Fruit fly (Drosophila melanogaster) whole organism, embryonic: ENCODE measurements around the gene CG15044.

Experiments used
- ATbp ChIP-seq: fragments of 200-800 bp; sonication (Bioruptor generic); optimal IDR thresholded peaks from 2 replicates; lab custom pipeline; 2017; ENCODE audit warnings: missing biosample characterization, mild to moderate bottlenecking, missing genetic modification characterization, missing genetic modification reagents
- Adf1 ChIP-seq: fragments of 200-800 bp; sonication (Bioruptor generic); IDR thresholded peaks from 2 replicates; pipeline ENCODE4 v1.3.6; 2022; ENCODE audit warnings: missing biosample characterization, missing genetic modification characterization
- Atf-2 ChIP-seq: fragments of 200-800 bp; sonication (Bioruptor generic); optimal IDR thresholded peaks from 2 replicates; lab custom pipeline; 2016; ENCODE audit warnings: missing biosample characterization, missing genetic modification characterization
- Atf6 ChIP-seq: fragments of 200-800 bp; sonication (Bioruptor generic); IDR thresholded peaks from 2 replicates; pipeline ENCODE4 v1.3.6; 2022; ENCODE audit warnings: missing biosample characterization, missing genetic modification characterization
- Awh ChIP-seq: fragments of 200-800 bp; sonication (Bioruptor generic); IDR thresholded peaks from 2 replicates; pipeline ENCODE4, ENCODE4 v1.3.6; 2022; ENCODE audit warnings: missing biosample characterization, missing genetic modification characterization
- B-H1 ChIP-seq: fragments of 200-800 bp; sonication (Bioruptor generic); IDR thresholded peaks from 3 replicates; pipeline ENCODE4 v1.3.6; 2022; ENCODE audit warnings: missing biosample characterization, missing genetic modification characterization
- CG14860 ChIP-seq: fragments of 200-800 bp; sonication (Bioruptor generic); IDR thresholded peaks from 3 replicates; pipeline ENCODE4 v1.3.6; 2022; ENCODE audit warnings: missing biosample characterization, missing genetic modification characterization; ENCODE audit not compliant: partially characterized antibody
- CG17361 ChIP-seq: fragments of 200-800 bp; sonication (Bioruptor generic); IDR thresholded peaks from 3 replicates; pipeline ENCODE4 v1.3.6; 2022; ENCODE audit warnings: missing biosample characterization, missing genetic modification characterization
- CG17385 ChIP-seq: fragments of 200-800 bp; sonication (Bioruptor generic); optimal IDR thresholded peaks from 3 replicates; lab custom pipeline; 2018; ENCODE audit warnings: missing biosample characterization, mild to moderate bottlenecking, missing genetic modification characterization
- CG18476 ChIP-seq: fragments of 200-800 bp; sonication (Bioruptor generic); optimal IDR thresholded peaks from 2 replicates; lab custom pipeline; 2016; ENCODE audit warnings: missing biosample characterization, mild to moderate bottlenecking, missing genetic modification characterization
- CG31441 ChIP-seq: fragments of 200-800 bp; sonication (Bioruptor generic); IDR thresholded peaks from 2 replicates; pipeline ENCODE4 v1.3.6; 2022; ENCODE audit warnings: missing biosample characterization, missing genetic modification characterization
- CG4328 ChIP-seq: fragments of 200-800 bp; sonication (Bioruptor generic); optimal IDR thresholded peaks from 3 replicates; lab custom pipeline; 2017; ENCODE audit warnings: missing biosample characterization, missing genetic modification reagents, missing genetic modification characterization
- CG5953 ChIP-seq: fragments of 200-800 bp; sonication (Bioruptor generic); IDR thresholded peaks from 2 replicates; pipeline ENCODE4 v1.3.6; 2022; ENCODE audit warnings: missing biosample characterization, missing genetic modification characterization
- CG6791 ChIP-seq: fragments of 200-800 bp; sonication (Bioruptor generic); IDR thresholded peaks from 3 replicates; pipeline ENCODE4 v1.3.6; 2022; ENCODE audit warnings: missing biosample characterization, missing genetic modification characterization; ENCODE audit not compliant: partially characterized antibody
- Camta ChIP-seq: fragments of 200-800 bp; sonication (Bioruptor generic); optimal IDR thresholded peaks from 2 replicates; lab custom pipeline; 2016; ENCODE audit warnings: missing biosample characterization, missing genetic modification characterization
- Dbx ChIP-seq: fragments of 200-800 bp; sonication (Bioruptor generic); IDR thresholded peaks from 3 replicates; pipeline ENCODE4 v1.3.6; 2022; ENCODE audit warnings: missing biosample characterization, missing genetic modification characterization
- Fer1 ChIP-seq: fragments of 200-800 bp; sonication (Bioruptor generic); optimal IDR thresholded peaks from 2 replicates; lab custom pipeline; 2017; ENCODE audit warnings: missing biosample characterization, mild to moderate bottlenecking, missing genetic modification characterization
- GATAe ChIP-seq: fragments of 200-800 bp; sonication (Bioruptor generic); conservative IDR thresholded peaks from 2 replicates; pipeline ENCODE4 v1.3.6; 2022; ENCODE audit warnings: missing biosample characterization, missing genetic modification characterization
- Hsf ChIP-seq: fragments of 200-800 bp; sonication (Bioruptor generic); optimal IDR thresholded peaks from 3 replicates; lab custom pipeline; 2016; ENCODE audit warnings: missing biosample characterization, missing genetic modification characterization
- Jarid2 ChIP-seq: fragments of 200-800 bp; sonication (Bioruptor generic); optimal IDR thresholded peaks from 3 replicates; lab custom pipeline; 2017; ENCODE audit warnings: mild to moderate bottlenecking, missing biosample characterization, missing genetic modification reagents, missing genetic modification characterization
- Myb ChIP-seq: fragments of 200-800 bp; sonication (Bioruptor generic); optimal IDR thresholded peaks from 2 replicates; lab custom pipeline; 2016; ENCODE audit warnings: missing biosample characterization, missing genetic modification characterization
- Nf-YB ChIP-seq: fragments of 200-800 bp; sonication (Bioruptor generic); optimal IDR thresholded peaks from 3 replicates; lab custom pipeline; 2019; ENCODE audit warnings: missing biosample characterization, mild to moderate bottlenecking, missing genetic modification characterization, moderate library complexity
- Oli ChIP-seq: fragments of 200-800 bp; sonication (Bioruptor generic); optimal IDR thresholded peaks from 2 replicates; lab custom pipeline; 2018; ENCODE audit warnings: missing biosample characterization, mild to moderate bottlenecking, missing genetic modification characterization, moderate library complexity
- TFAM ChIP-seq: fragments of 200-800 bp; sonication (Bioruptor generic); optimal IDR thresholded peaks from 2 replicates; lab custom pipeline; 2017; ENCODE audit warnings: missing biosample characterization, missing genetic modification characterization, inconsistent platforms
- Taf1 ChIP-seq: fragments of 200-800 bp; sonication (Bioruptor generic); IDR thresholded peaks from 2 replicates; pipeline ENCODE4 v1.3.6; 2022; ENCODE audit warnings: missing biosample characterization, missing genetic modification characterization
- ase ChIP-seq: fragments of 200-800 bp; sonication (Bioruptor generic); IDR thresholded peaks from 3 replicates; pipeline ENCODE4 v1.3.6; 2022; ENCODE audit warnings: missing biosample characterization, missing genetic modification characterization
- btn ChIP-seq: fragments of 200-800 bp; sonication (Bioruptor generic); optimal IDR thresholded peaks from 2 replicates; lab custom pipeline; 2016; ENCODE audit warnings: missing biosample characterization, missing genetic modification characterization
- cg ChIP-seq: fragments of 200-800 bp; sonication (Bioruptor generic); optimal IDR thresholded peaks from 3 replicates; lab custom pipeline; 2019; ENCODE audit warnings: missing biosample characterization, mild to moderate bottlenecking, missing genetic modification characterization, moderate library complexity
- croc ChIP-seq: fragments of 200-800 bp; sonication (Bioruptor generic); conservative IDR thresholded peaks from 3 replicates; pipeline ENCODE4 v1.3.6; 2022; ENCODE audit warnings: missing biosample characterization, missing genetic modification characterization
- crol ChIP-seq: fragments of 200-800 bp; sonication (Bioruptor generic); IDR thresholded peaks from 2 replicates; pipeline ENCODE4 v1.3.6; 2022; ENCODE audit warnings: missing biosample characterization, missing genetic modification characterization
- dmrt99B ChIP-seq: fragments of 200-800 bp; sonication (Bioruptor generic); optimal IDR thresholded peaks from 2 replicates; lab custom pipeline; 2018; ENCODE audit warnings: missing biosample characterization, mild to moderate bottlenecking, missing genetic modification characterization, moderate library complexity
- en ChIP-seq: fragments of 200-800 bp; sonication (Bioruptor generic); optimal IDR thresholded peaks from 2 replicates; lab custom pipeline; 2016; ENCODE audit warnings: missing biosample characterization, missing genetic modification characterization
- eve ChIP-seq, 2 experiments: fragments of >200 bp; optimal IDR thresholded peaks; 2 replicates each; lab custom pipeline; 2017; ENCODE audit warnings: missing biosample characterization in 2 of 2, missing genetic modification characterization in 2 of 2
- fd64A ChIP-seq: fragments of 200-800 bp; sonication (Bioruptor generic); optimal IDR thresholded peaks from 3 replicates; lab custom pipeline; 2018; ENCODE audit warnings: missing biosample characterization, mild to moderate bottlenecking, missing genetic modification characterization
- gem ChIP-seq: fragments of 200-800 bp; sonication (Bioruptor generic); optimal IDR thresholded peaks from 2 replicates; lab custom pipeline; 2019; ENCODE audit warnings: missing biosample characterization, mild to moderate bottlenecking, missing genetic modification characterization, moderate library complexity
- kay ChIP-seq: fragments of 200-800 bp; sonication (Bioruptor generic); optimal IDR thresholded peaks from 2 replicates; lab custom pipeline; 2016; ENCODE audit warnings: missing biosample characterization, missing genetic modification characterization
- luna ChIP-seq: fragments of 200-800 bp; sonication (Bioruptor generic); optimal IDR thresholded peaks from 2 replicates; lab custom pipeline; 2016; ENCODE audit warnings: missing biosample characterization, missing genetic modification characterization
- mirr ChIP-seq: fragments of 200-800 bp; sonication (Bioruptor generic); optimal IDR thresholded peaks from 3 replicates; lab custom pipeline; 2018; ENCODE audit warnings: missing biosample characterization, mild to moderate bottlenecking, missing genetic modification characterization
- mld ChIP-seq: fragments of 200-800 bp; sonication (Bioruptor generic); IDR thresholded peaks from 3 replicates; pipeline ENCODE4 v1.3.6; 2022; ENCODE audit warnings: missing biosample characterization, missing genetic modification characterization; ENCODE audit not compliant: partially characterized antibody
- nerfin-1 ChIP-seq: fragments of 200-800 bp; sonication (Bioruptor generic); optimal IDR thresholded peaks from 3 replicates; lab custom pipeline; 2019; ENCODE audit warnings: missing biosample characterization, mild to moderate bottlenecking, missing genetic modification characterization, moderate library complexity
- odd ChIP-seq: fragments of 200-800 bp; sonication (Bioruptor generic); optimal IDR thresholded peaks from 2 replicates; lab custom pipeline; 2017; ENCODE audit warnings: missing biosample characterization, mild to moderate bottlenecking, missing genetic modification characterization
- pho ChIP-seq: fragments of 200-800 bp; sonication (Bioruptor generic); optimal IDR thresholded peaks from 2 replicates; lab custom pipeline; 2016; ENCODE audit warnings: missing biosample characterization, missing genetic modification characterization
- prd ChIP-seq, 3 experiments: fragments of >200 bp in 2 of 3; fragments of 200-800 bp in 1 of 3; sonication (Bioruptor generic) in 1 of 3; optimal IDR thresholded peaks in 2 of 3; IDR thresholded peaks in 1 of 3; 2 replicates in 2 of 3; 3 replicates in 1 of 3; pipeline versions ENCODE4 v1.3.6 to Lab custom; 2017 to 2022; ENCODE audit warnings: missing biosample characterization in 1 of 3, missing genetic modification characterization in 1 of 3
- pros ChIP-seq: fragments of 200-800 bp; sonication (Bioruptor generic); optimal IDR thresholded peaks from 3 replicates; lab custom pipeline; 2019; ENCODE audit warnings: missing biosample characterization, mild to moderate bottlenecking, missing genetic modification characterization, moderate library complexity
- scrt ChIP-seq: fragments of 200-800 bp; sonication (Bioruptor generic); optimal IDR thresholded peaks from 2 replicates; lab custom pipeline; 2018; ENCODE audit warnings: missing biosample characterization, mild to moderate bottlenecking, missing genetic modification characterization, moderate library complexity
- sens ChIP-seq: fragments of 200-800 bp; sonication (Bioruptor generic); peaks from one replicate; lab custom pipeline; 2016; ENCODE audit warnings: missing biosample characterization, missing genetic modification characterization
- ssp ChIP-seq: fragments of 200-800 bp; sonication (Bioruptor generic); IDR thresholded peaks from 2 replicates; pipeline ENCODE4 v1.3.6; 2022; ENCODE audit warnings: missing biosample characterization, missing genetic modification characterization
- toy ChIP-seq: fragments of 200-800 bp; sonication (Bioruptor generic); IDR thresholded peaks from 2 replicates; pipeline ENCODE4 v1.3.6; 2022; ENCODE audit warnings: missing biosample characterization, missing genetic modification characterization
- unc-4 ChIP-seq: fragments of 200-800 bp; sonication (Bioruptor generic); IDR thresholded peaks from 2 replicates; pipeline ENCODE4 v1.3.6; 2022; ENCODE audit warnings: missing biosample characterization, missing genetic modification characterization; ENCODE audit not compliant: partially characterized antibody
- vnd ChIP-seq: fragments of 200-800 bp; sonication (Bioruptor generic); IDR thresholded peaks from 3 replicates; pipeline ENCODE4 v1.3.6; 2022; ENCODE audit warnings: missing biosample characterization, missing genetic modification characterization; ENCODE audit not compliant: partially characterized antibody
- yki ChIP-seq: fragments of >200 bp; optimal IDR thresholded peaks from 3 replicates; lab custom pipeline; 2018
- zfh2 ChIP-seq: fragments of 200-800 bp; sonication (Bioruptor generic); optimal IDR thresholded peaks from 2 replicates; lab custom pipeline; 2016; ENCODE audit warnings: missing biosample characterization, missing genetic modification characterization

CG15044 gene

dm6 chrX:18534393-18534792 is 42.6 kb upstream of the CG15044 start (continued):
- no peak for TF ChIP-seq dmrt99B (tag; lab: Kevin White, UChicago)
- no peak for TF ChIP-seq CG5953 (GFP tag; lab: Robert Waterston, UW)
- no peak for TF ChIP-seq Awh (GFP tag; lab: Robert Waterston, UW)
- TF ChIP-seq CG4328 (GFP tag; lab: Kevin White, UChicago): no peak
- no peak for TF ChIP-seq GATAe (GFP tag; lab: Robert Waterston, UW)
- no peak for TF ChIP-seq Atf6 (GFP tag; lab: Robert Waterston, UW)
- TF ChIP-seq ATbp (GFP tag; lab: Kevin White, UChicago): no peak
- TF ChIP-seq vnd (GFP tag; lab: Robert Waterston, UW): no peak
- TF ChIP-seq odd: no peak
- TF ChIP-seq nerfin-1: peak; percentile 23
- TF ChIP-seq sens: no peak
- no peak for TF ChIP-seq zfh2 (GFP tag; lab: Kevin White, UChicago)
- TF ChIP-seq pho (GFP tag; lab: Kevin White, UChicago): no peak
- TF ChIP-seq CG17361 (GFP tag; lab: Robert Waterston, UW): no peak
- TF ChIP-seq Fer1 (GFP tag; lab: Kevin White, UChicago): peak; percentile 37
- TF ChIP-seq CG31441 (GFP tag; lab: Robert Waterston, UW): no peak
- TF ChIP-seq CG17385 (GFP tag; lab: Kevin White, UChicago): peak; percentile 88
- TF ChIP-seq ssp (GFP tag; lab: Robert Waterston, UW): no peak
- no peak for TF ChIP-seq Hsf (GFP tag; lab: Kevin White, UChicago)
- no peak for TF ChIP-seq kay (GFP tag; lab: Kevin White, UChicago)
- peak; percentile 13 for TF ChIP-seq gem (tag; lab: Kevin White, UChicago)
- TF ChIP-seq Dbx (GFP tag; lab: Robert Waterston, UW): no peak
- TF ChIP-seq toy: no peak
- 0 out of 2 replicates have a peak, but pooled peaks have one; percentile 32 for TF ChIP-seq unc-4 (GFP tag; lab: Robert Waterston, UW)
- no peak for TF ChIP-seq B-H1 (GFP tag; lab: Robert Waterston, UW)
- TF ChIP-seq cg: no peak
- 0 out of 3 replicates have a peak, but pooled peaks have one; percentile 9 for TF ChIP-seq CG6791 (GFP tag; lab: Robert Waterston, UW)
- TF ChIP-seq ase (GFP tag; lab: Robert Waterston, UW): no peak
- no peak for TF ChIP-seq TFAM
- TF ChIP-seq fd64A: no peak
- no peak for TF ChIP-seq mld
- TF ChIP-seq Adf1 (GFP tag; lab: Robert Waterston, UW): peak; percentile 85
- TF ChIP-seq CG14860 (GFP tag; lab: Robert Waterston, UW): no peak
- TF ChIP-seq mirr: peak; percentile 1
- no peak for TF ChIP-seq scrt (GFP tag; lab: Kevin White, UChicago)
- no peak for TF ChIP-seq Camta (GFP tag; lab: Kevin White, UChicago)
- TF ChIP-seq pros (GFP tag; lab: Kevin White, UChicago): peak; percentile 71
- TF ChIP-seq luna (GFP tag; lab: Kevin White, UChicago): no peak
- TF ChIP-seq crol: no peak
- no peak for TF ChIP-seq btn
- TF ChIP-seq Oli (tag; lab: Kevin White, UChicago): no peak
- no peak for TF ChIP-seq en (GFP tag; lab: Kevin White, UChicago)
- no peak for TF ChIP-seq Atf-2 (GFP tag; lab: Kevin White, UChicago)
- no peak for TF ChIP-seq prd (optimal IDR thresholded peaks at IDR 0.05; lab: Kevin White, UChicago)
- TF ChIP-seq prd (GFP tag; IDR thresholded peaks at IDR 0.05; lab: Robert Waterston, UW): no peak
- TF ChIP-seq Myb (GFP tag; lab: Kevin White, UChicago): no peak
- TF ChIP-seq croc (GFP tag; lab: Robert Waterston, UW): no peak
- TF ChIP-seq CG18476: no peak
- TF ChIP-seq Jarid2: peak; percentile 73
- TF ChIP-seq Taf1 (GFP tag; lab: Robert Waterston, UW): no peak
- TF ChIP-seq eve (GFP tag; optimal IDR thresholded peaks at IDR 0.05; lab: Kevin White, UChicago): no peak
- peak; percentile 97 for TF ChIP-seq Nf-YB (GFP tag; lab: Kevin White, UChicago)
- peak; percentile 73 for TF ChIP-seq yki
